Fruit fly (Drosophila melanogaster) whole organism, embryonic: ENCODE measurements around the gene CG9682.

Source experiments
- CG16813 ChIP-seq: fragments of 200-800 bp; sonication (Bioruptor generic); IDR thresholded peaks from 3 replicates; pipeline ENCODE4 v1.3.6; 2022; ENCODE audit warnings: missing biosample characterization, missing genetic modification characterization; ENCODE audit not compliant: partially characterized antibody
- Sry-δ ChIP-seq: fragments of 200-800 bp; sonication (Bioruptor generic); optimal IDR thresholded peaks from 2 replicates; lab custom pipeline; 2016; ENCODE audit warnings: missing biosample characterization, missing genetic modification characterization
- emc ChIP-seq: fragments of 200-800 bp; sonication (Bioruptor generic); optimal IDR thresholded peaks from 2 replicates; lab custom pipeline; 2016; ENCODE audit warnings: missing biosample characterization, missing genetic modification characterization
- pan ChIP-seq, 4 experiments: fragments of >200 bp in 3 of 4; fragments of 200-800 bp in 1 of 4; sonication (Bioruptor generic) in 1 of 4; optimal IDR thresholded peaks in 3 of 4; IDR thresholded peaks in 1 of 4; 2 replicates each; pipeline versions ENCODE4 v1.3.6 to Lab custom; 2017 to 2022; ENCODE audit warnings: missing biosample characterization in 2 of 4, missing genetic modification characterization in 2 of 4, mixed read lengths in 1 of 4

DNA sequence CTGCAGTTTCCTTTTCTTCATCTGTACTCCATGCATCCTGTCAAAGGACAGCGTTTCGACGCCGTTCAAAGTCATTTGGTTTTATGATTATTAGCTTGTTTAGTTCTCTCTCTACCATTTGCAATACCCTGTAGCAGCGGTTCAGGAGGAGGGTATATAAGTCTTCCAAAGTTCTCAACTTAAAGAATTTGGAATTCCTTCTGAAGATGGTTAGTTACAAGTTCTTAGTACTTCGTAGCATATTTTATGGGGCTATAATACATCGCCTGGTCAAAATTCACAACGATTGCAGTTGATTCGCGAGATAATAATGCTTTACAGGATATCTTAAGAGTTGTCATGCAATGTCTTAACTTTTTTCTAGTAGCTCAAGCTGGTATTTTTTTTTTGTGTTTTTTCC, 35.6 kb downstream of the CG9682 start:
- no peak for TF ChIP-seq Sry-δ (GFP tag; lab: Kevin White, UChicago)
- no peak for TF ChIP-seq pan (optimal IDR thresholded peaks at IDR 0.05; lab: Kevin White, UChicago)
- TF ChIP-seq pan (GFP tag; optimal IDR thresholded peaks at IDR 0.05 in 1 of 2, IDR thresholded peaks at IDR 0.05 in 1 of 2), result no peak
- no peak for TF ChIP-seq emc (GFP tag; lab: Kevin White, UChicago)
- no peak for TF ChIP-seq CG16813 (GFP tag; lab: Robert Waterston, UW)
